Fruit fly (Drosophila melanogaster): Measurements from ENCODE around the gene CG7872.

The CG7872 gene

DNA sequence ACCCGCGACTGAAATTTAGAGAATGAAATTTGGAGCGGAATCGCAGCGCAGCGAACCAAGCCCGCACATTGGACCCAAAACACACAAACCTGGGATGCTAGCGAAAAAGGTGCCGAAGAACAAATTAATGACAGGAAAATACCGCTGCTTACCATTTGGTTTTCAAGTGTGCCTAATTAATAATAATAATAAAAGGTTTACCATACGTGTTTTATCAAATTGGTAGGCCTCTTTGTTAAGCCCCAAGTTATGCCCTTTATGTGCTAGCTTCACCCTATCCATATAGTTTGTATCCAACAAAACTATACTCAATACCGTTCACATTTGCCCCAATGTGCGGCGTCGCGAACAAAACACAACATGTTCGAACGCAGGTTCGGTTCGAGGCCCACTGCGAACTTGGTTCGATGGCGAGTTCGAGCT, 23.7 kb upstream of the CG7872 start, which contains the start of gene Ac13E (continued):
- TF ChIP-seq Kr (GFP tag; optimal IDR thresholded peaks at IDR 0.05) (peak; percentile 74), CG18262 (tag; optimal IDR thresholded peaks at IDR 0.05) (peak; percentile 93), gcm (GFP tag; optimal IDR thresholded peaks at IDR 0.05) (peak; percentile 80), CHES-1-like (GFP tag; optimal IDR thresholded peaks at IDR 0.05) (peak; percentile 74), Dad (GFP tag; optimal IDR thresholded peaks at IDR 0.05) (peak; percentile 75), bowl (GFP tag; IDR thresholded peaks at IDR 0.05) (peak; percentile 56; the same call in 1 of the 2 replicates), CG14860 (GFP tag; IDR thresholded peaks at IDR 0.05; ENCODE audit: partially characterized antibody) (peak; percentile 81), toy (GFP tag; IDR thresholded peaks at IDR 0.05) (peak; percentile 59; the same call in 1 of the 2 replicates), CG7271 (tag; optimal IDR thresholded peaks at IDR 0.05) (peak; percentile 43), CG9817 (tag; optimal IDR thresholded peaks at IDR 0.05) (peak; percentile 83), p53 (GFP tag; optimal IDR thresholded peaks at IDR 0.05) (peak; percentile 20), fd3F (GFP tag; optimal IDR thresholded peaks at IDR 0.05) (peak; percentile 84), ash1 (GFP tag; optimal IDR thresholded peaks at IDR 0.05) (peak; percentile 2), E2f2 (GFP tag; IDR thresholded peaks at IDR 0.05) (peak; percentile 70), gem (tag; optimal IDR thresholded peaks at IDR 0.05) (peak; percentile 94), chm (GFP tag; IDR thresholded peaks at IDR 0.05) (peak; percentile 47; the same call in 1 of the 2 replicates), Oaz (GFP tag; IDR thresholded peaks at IDR 0.05) (peak; percentile 80), knrl (GFP tag; IDR thresholded peaks at IDR 0.05; ENCODE audit: partially characterized antibody) (peak; percentile 68; the same call in 2 of the 3 replicates), CG2202 (tag; optimal IDR thresholded peaks at IDR 0.05) (peak; percentile 90), ci (GFP tag; IDR thresholded peaks at IDR 0.05) (peak; percentile 86), CG5180 (GFP tag; optimal IDR thresholded peaks at IDR 0.05) (peak; percentile 100), CG6854 (GFP tag; optimal IDR thresholded peaks at IDR 0.05) (peak; percentile 89), CG15514 (GFP tag; optimal IDR thresholded peaks at IDR 0.05) (peak; percentile 81), CG12236 (GFP tag; optimal IDR thresholded peaks at IDR 0.05) (peak; percentile 57), sisA (GFP tag; IDR thresholded peaks at IDR 0.05) (peak; percentile 79), br (optimal IDR thresholded peaks at IDR 0.05) (no peak), CG4424 (GFP tag; optimal IDR thresholded peaks at IDR 0.05) (peak; percentile 91), HLH3B (GFP tag; IDR thresholded peaks at IDR 0.05) (peak; percentile 85), bbx (GFP tag; IDR thresholded peaks at IDR 0.05; ENCODE audit: partially characterized antibody) (peak; percentile 15; the same call in 1 of the 2 replicates), odd (GFP tag; optimal IDR thresholded peaks at IDR 0.05) (peak; percentile 86), Hr78 (GFP tag; optimal IDR thresholded peaks at IDR 0.05) (peak in 1 of 2 experiments; percentile 62), CG12071 (GFP tag; optimal IDR thresholded peaks at IDR 0.05) (peak; percentile 75), sim (GFP tag; IDR thresholded peaks at IDR 0.05) (peak; percentile 75), CG1647 (GFP tag; optimal IDR thresholded peaks at IDR 0.05) (peak; percentile 73), jumu (GFP tag; optimal IDR thresholded peaks at IDR 0.05) (peak; percentile 80), MESR4 (GFP tag; optimal IDR thresholded peaks at IDR 0.05) (no peak), CG17361 (GFP tag; IDR thresholded peaks at IDR 0.05) (peak; percentile 95), CG15696 (tag; optimal IDR thresholded peaks at IDR 0.05) (peak; percentile 88), sna (GFP tag; IDR thresholded peaks at IDR 0.05; ENCODE audit: partially characterized antibody) (peak; percentile 51; the same call in 1 of the 2 replicates), Vsx1 (GFP tag; optimal IDR thresholded peaks at IDR 0.05) (peak; percentile 74), Sry-δ (GFP tag; optimal IDR thresholded peaks at IDR 0.05) (peak; percentile 9), vfl (GFP tag; optimal IDR thresholded peaks at IDR 0.05) (peak; percentile 78), CG13287 (GFP tag; IDR thresholded peaks at IDR 0.05; ENCODE audit: partially characterized antibody) (peak; percentile 58), pita (GFP tag; optimal IDR thresholded peaks at IDR 0.05) (no peak), tio (GFP tag; optimal IDR thresholded peaks at IDR 0.05) (peak; percentile 86), kah (GFP tag; optimal IDR thresholded peaks at IDR 0.05) (peak; percentile 80), Hr51 (GFP tag; optimal IDR thresholded peaks at IDR 0.05) (peak; percentile 83 to 91), gsb-n (tag; optimal IDR thresholded peaks at IDR 0.05) (peak; percentile 92), slbo (GFP tag; IDR thresholded peaks at IDR 0.05) (peak; percentile 85)

Measured in whole organism, embryonic.